Fruit fly (Drosophila melanogaster) whole organism, pupa: ENCODE measurements around the gene CG9259.

ENCODE experiments used
- CG15710 ChIP-seq: fragments of 200-800 bp; sonication (Bioruptor generic); optimal IDR thresholded peaks from 2 replicates; lab custom pipeline; 2018; ENCODE audit warnings: missing biosample characterization, mild to moderate bottlenecking, missing genetic modification characterization, moderate library complexity
- CG32121 ChIP-seq: fragments of 200-800 bp; sonication (Bioruptor generic); IDR thresholded peaks from 2 replicates; pipeline ENCODE4 v1.3.6; 2022; ENCODE audit warnings: missing biosample characterization, missing genetic modification characterization
- CG34367 ChIP-seq: fragments of 200-800 bp; sonication (Bioruptor generic); optimal IDR thresholded peaks from 2 replicates; lab custom pipeline; 2018; ENCODE audit warnings: missing biosample characterization, mild to moderate bottlenecking, missing genetic modification characterization
- CG4496 ChIP-seq: fragments of 200-800 bp; sonication (Bioruptor generic); IDR thresholded peaks from 3 replicates; pipeline ENCODE4 v1.3.6; 2022; ENCODE audit warnings: missing biosample characterization, missing genetic modification characterization
- CG8301 ChIP-seq: fragments of 200-800 bp; sonication (Bioruptor generic); optimal IDR thresholded peaks from 2 replicates; lab custom pipeline; 2018; ENCODE audit warnings: missing biosample characterization, mild to moderate bottlenecking, missing genetic modification characterization
- CG9948 ChIP-seq: fragments of 200-800 bp; sonication (Bioruptor generic); optimal IDR thresholded peaks from 2 replicates; lab custom pipeline; 2018; ENCODE audit warnings: missing biosample characterization, mild to moderate bottlenecking, missing genetic modification characterization, moderate library complexity
- Pif1A ChIP-seq: fragments of 200-800 bp; sonication (Bioruptor generic); optimal IDR thresholded peaks from 3 replicates; lab custom pipeline; 2016; ENCODE audit warnings: missing biosample characterization, missing genetic modification characterization
- Pif1B ChIP-seq: fragments of 200-800 bp; sonication (Bioruptor generic); optimal IDR thresholded peaks from 3 replicates; lab custom pipeline; 2016; ENCODE audit warnings: missing biosample characterization, missing genetic modification characterization
- Snoo ChIP-seq: fragments of 200-800 bp; sonication (Bioruptor generic); optimal IDR thresholded peaks from 3 replicates; lab custom pipeline; 2017; ENCODE audit warnings: missing biosample characterization, mild to moderate bottlenecking, missing genetic modification characterization, inconsistent platforms
- fd96Ca ChIP-seq: fragments of 200-800 bp; sonication (Bioruptor generic); IDR thresholded peaks from 3 replicates; pipeline ENCODE4 v1.3.6; 2022; ENCODE audit warnings: missing biosample characterization, missing genetic modification characterization
- gl ChIP-seq: fragments of 200-800 bp; sonication (Bioruptor generic); optimal IDR thresholded peaks from 2 replicates; lab custom pipeline; 2018; ENCODE audit warnings: missing biosample characterization, mild to moderate bottlenecking, missing genetic modification characterization

DNA sequence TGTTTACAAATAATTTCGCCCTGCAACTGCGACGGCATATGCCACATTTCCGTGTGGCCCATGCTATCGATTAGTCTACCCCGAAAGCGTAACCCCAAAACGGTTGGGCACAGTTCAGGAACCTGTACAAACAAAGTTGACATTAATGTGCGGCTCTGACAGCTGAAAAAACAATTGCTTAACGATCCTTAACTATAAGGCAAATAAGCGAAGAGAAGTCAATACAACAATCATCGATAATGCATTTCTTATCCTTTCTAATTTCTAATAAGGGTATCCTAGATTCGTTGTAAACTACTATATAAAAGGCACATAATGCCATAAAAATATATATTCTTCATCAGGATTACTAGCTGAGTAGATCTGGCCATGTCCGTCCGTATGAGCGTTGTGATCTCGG lies 22.7 kb downstream of the CG9259 start:
- TF ChIP-seq Snoo (tag; lab: Kevin White, UChicago) (no peak), CG9948 (tag; lab: Kevin White, UChicago) (no peak), Pif1A (GFP tag; lab: Kevin White, UChicago) (no peak), CG8301 (tag; lab: Kevin White, UChicago) (no peak), CG4496 (no peak; the same call in 2 of the 3 replicates), Pif1B (GFP tag; lab: Kevin White, UChicago) (no peak), fd96Ca (GFP tag; lab: Robert Waterston, UW) (no peak), CG34367 (tag; lab: Kevin White, UChicago) (no peak), CG15710 (tag; lab: Kevin White, UChicago) (no peak), gl (tag; lab: Kevin White, UChicago) (no peak), CG32121 (GFP tag; lab: Robert Waterston, UW) (no peak)
